Worm (Caenorhabditis elegans) whole organism, late embryonic: ENCODE data around the gene nhr-18.

Experiments
- C08G9.2 ChIP-seq: sonication (generic microtip); optimal IDR thresholded peaks from 2 replicates; lab custom pipeline; 2016; ENCODE audit warnings: mild to moderate bottlenecking, missing genetic modification characterization, moderate library complexity, missing compliant biosample characterization
- K02D7.2 ChIP-seq: sonication (generic microtip); optimal IDR thresholded peaks from 2 replicates; lab custom pipeline; 2017; ENCODE audit warnings: mild to moderate bottlenecking, missing genetic modification characterization, missing compliant biosample characterization
- K09A11.1 ChIP-seq: sonication (generic microtip); optimal IDR thresholded peaks from 2 replicates; lab custom pipeline; 2017; ENCODE audit warnings: antibody characterized with exemption, mild to moderate bottlenecking, missing genetic modification characterization, missing compliant biosample characterization; ENCODE audit not compliant: insufficient read depth
- Y22D7AL.16 ChIP-seq: sonication (generic microtip); optimal IDR thresholded peaks from 2 replicates; lab custom pipeline; 2016; ENCODE audit warnings: missing genetic modification characterization, missing compliant biosample characterization
- ama-1 ChIP-seq: fragments of 150-350 bp; optimal IDR thresholded peaks from 2 replicates; lab custom pipeline; 2014
- ceh-19 ChIP-seq: fragments of 200-800 bp; sonication (Bioruptor generic); optimal IDR thresholded peaks from 2 replicates; lab custom pipeline; 2018; ENCODE audit warnings: mild to moderate bottlenecking, missing genetic modification characterization, missing compliant biosample characterization
- ceh-2 ChIP-seq: sonication (generic microtip); optimal IDR thresholded peaks from 2 replicates; lab custom pipeline; 2016; ENCODE audit warnings: missing genotype, missing genetic modification characterization, missing compliant biosample characterization
- ceh-45 ChIP-seq: fragments of 200-800 bp; sonication (Bioruptor generic); IDR thresholded peaks from 2 replicates; pipeline ENCODE4 v1.3.6; 2022; ENCODE audit warnings: missing genetic modification reagents, missing genetic modification characterization, missing compliant biosample characterization
- ceh-6 ChIP-seq: fragments of 200-800 bp; sonication (Bioruptor generic); optimal IDR thresholded peaks from 2 replicates; lab custom pipeline; 2018; ENCODE audit warnings: mild to moderate bottlenecking, missing genetic modification characterization, missing compliant biosample characterization
- ceh-9 ChIP-seq: sonication (generic microtip); optimal IDR thresholded peaks from 2 replicates; lab custom pipeline; 2016; ENCODE audit warnings: mild to moderate bottlenecking, missing genetic modification characterization, inconsistent platforms, missing compliant biosample characterization
- dmd-4 ChIP-seq: sonication (generic microtip); optimal IDR thresholded peaks from 2 replicates; lab custom pipeline; 2016; ENCODE audit warnings: borderline replicate concordance, missing genetic modification characterization, missing compliant biosample characterization
- dve-1 ChIP-seq: sonication (generic microtip); optimal IDR thresholded peaks from 2 replicates; lab custom pipeline; 2017; ENCODE audit warnings: antibody characterized with exemption, mild to moderate bottlenecking, missing genetic modification characterization, missing compliant biosample characterization
- elt-2 ChIP-seq: sonication (generic microtip); optimal IDR thresholded peaks from 2 replicates; lab custom pipeline; 2016; ENCODE audit warnings: missing genetic modification reagents, missing genetic modification characterization, missing compliant biosample characterization
- elt-4 ChIP-seq: sonication (generic microtip); optimal IDR thresholded peaks from 2 replicates; lab custom pipeline; 2016; ENCODE audit warnings: missing genetic modification characterization, missing compliant biosample characterization
- ets-4 ChIP-seq: sonication (generic microtip); optimal IDR thresholded peaks from 2 replicates; lab custom pipeline; 2016; ENCODE audit warnings: missing genetic modification characterization, missing compliant biosample characterization
- fax-1 ChIP-seq: sonication (generic microtip); optimal IDR thresholded peaks from 2 replicates; lab custom pipeline; 2016; ENCODE audit warnings: missing genotype, missing genetic modification characterization, missing compliant biosample characterization
- fkh-6 ChIP-seq: sonication (generic microtip); optimal IDR thresholded peaks from 2 replicates; lab custom pipeline; 2016; ENCODE audit warnings: missing genetic modification characterization, missing compliant biosample characterization
- gmeb-2 ChIP-seq: sonication (generic microtip); optimal IDR thresholded peaks from 2 replicates; lab custom pipeline; 2016; ENCODE audit warnings: missing genetic modification characterization, inconsistent platforms, missing compliant biosample characterization
- hlh-13 ChIP-seq: fragments of 200-800 bp; sonication (Bioruptor generic); optimal IDR thresholded peaks from 2 replicates; lab custom pipeline; 2018; ENCODE audit warnings: mild to moderate bottlenecking, missing genetic modification characterization, missing compliant biosample characterization
- hlh-15 ChIP-seq: sonication (generic microtip); optimal IDR thresholded peaks from 2 replicates; lab custom pipeline; 2016; ENCODE audit warnings: missing genetic modification characterization, missing compliant biosample characterization
- hlh-6 ChIP-seq: sonication (generic microtip); optimal IDR thresholded peaks from 2 replicates; lab custom pipeline; 2016; ENCODE audit warnings: missing genotype, missing genetic modification characterization, missing compliant biosample characterization
- mec-3 ChIP-seq: sonication (generic microtip); optimal IDR thresholded peaks from 2 replicates; lab custom pipeline; 2016; ENCODE audit warnings: borderline replicate concordance, missing genetic modification characterization, missing compliant biosample characterization
- nhr-232 ChIP-seq: sonication (generic microtip); optimal IDR thresholded peaks from 2 replicates; lab custom pipeline; 2016; ENCODE audit warnings: missing genetic modification characterization, missing compliant biosample characterization
- npax-4 ChIP-seq: sonication (generic microtip); optimal IDR thresholded peaks from 2 replicates; lab custom pipeline; 2016; ENCODE audit warnings: missing genetic modification characterization, missing compliant biosample characterization
- pat-9 ChIP-seq: fragments of 200-800 bp; sonication (Bioruptor generic); optimal IDR thresholded peaks from 2 replicates; lab custom pipeline; 2018; ENCODE audit warnings: mild to moderate bottlenecking, missing genetic modification characterization, moderate library complexity, missing compliant biosample characterization
- pha-4 ChIP-seq: fragments of 150-350 bp; optimal IDR thresholded peaks from 2 replicates; lab custom pipeline; 2018; ENCODE audit warnings: missing biosample characterization, missing genetic modification reagents, missing genetic modification characterization
- pqm-1 ChIP-seq: sonication (generic microtip); optimal IDR thresholded peaks from 2 replicates; lab custom pipeline; 2016; ENCODE audit warnings: missing genetic modification characterization, missing compliant biosample characterization
- pros-1 ChIP-seq: fragments of 150-350 bp; optimal IDR thresholded peaks from 2 replicates; lab custom pipeline; 2014; ENCODE audit warnings: missing biosample characterization, missing genetic modification reagents, missing genetic modification characterization
- sdc-2 ChIP-seq: sonication (generic microtip); optimal IDR thresholded peaks from 2 replicates; lab custom pipeline; 2016; ENCODE audit warnings: missing genotype, missing genetic modification characterization, missing compliant biosample characterization
- sox-4 ChIP-seq: sonication (generic microtip); optimal IDR thresholded peaks from 2 replicates; lab custom pipeline; 2017; ENCODE audit warnings: mild to moderate bottlenecking, missing genetic modification characterization, inconsistent platforms, missing compliant biosample characterization
- syd-9 ChIP-seq: sonication (generic microtip); optimal IDR thresholded peaks from 2 replicates; lab custom pipeline; 2016; ENCODE audit warnings: mild to moderate bottlenecking, missing genetic modification characterization, moderate library complexity, missing compliant biosample characterization
- tbx-2 ChIP-seq: sonication (generic microtip); optimal IDR thresholded peaks from 2 replicates; lab custom pipeline; 2016; ENCODE audit warnings: missing genetic modification characterization, missing compliant biosample characterization
- unc-3 ChIP-seq, 2 experiments: fragments of 200-800 bp in 1 of 2; sonication (Bioruptor generic) in 1 of 2; sonication (generic microtip) in 1 of 2; conservative IDR thresholded peaks in 1 of 2; optimal IDR thresholded peaks in 1 of 2; 2 replicates each; pipeline versions ENCODE4 v1.3.6 to Lab custom; 2016 to 2022; ENCODE audit warnings: missing compliant biosample characterization in 2 of 2, missing genetic modification characterization in 2 of 2, missing genetic modification reagents in 1 of 2
- unc-42 ChIP-seq: sonication (generic microtip); optimal IDR thresholded peaks from 2 replicates; lab custom pipeline; 2016; ENCODE audit warnings: missing genotype, missing genetic modification characterization, missing compliant biosample characterization
- zip-5 ChIP-seq: sonication (generic microtip); optimal IDR thresholded peaks from 2 replicates; lab custom pipeline; 2016; ENCODE audit warnings: missing genetic modification characterization, missing compliant biosample characterization
- ztf-16 ChIP-seq: sonication (generic microtip); optimal IDR thresholded peaks from 2 replicates; lab custom pipeline; 2017; ENCODE audit warnings: missing genetic modification characterization, missing compliant biosample characterization

The nhr-18 gene

DNA sequence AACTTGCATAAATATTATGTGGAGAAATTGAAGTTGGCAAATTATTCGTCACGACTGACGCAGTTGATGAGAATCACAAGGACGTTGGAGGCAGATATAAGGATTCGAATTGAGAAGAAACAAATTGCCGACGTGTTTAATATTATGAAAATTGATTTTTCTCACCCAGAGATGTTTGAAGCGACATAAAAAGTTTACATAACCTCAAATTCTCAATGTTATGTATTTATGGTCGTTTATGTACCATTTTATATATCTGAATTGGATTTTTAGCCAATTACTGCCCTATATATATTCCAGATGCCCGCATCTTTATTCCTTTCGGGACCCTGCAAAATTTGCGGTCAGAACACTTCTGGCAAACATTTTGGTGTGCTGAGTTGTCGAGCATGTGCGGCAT is 1.8 kb downstream of the nhr-18 start, which contains the start of gene nhr-126:
Gene nhr-126, plus strand, starts transcription at position 301 of the 400 bp plus-strand sequence.
- TF ChIP-seq npax-4 (tag; lab: Kevin White, UChicago) (no peak), ceh-19 (GFP tag; lab: Kevin White, UChicago) (no peak), fax-1 (no peak), pros-1 (no peak), K09A11.1 (tag; lab: Kevin White, UChicago) (no peak), zip-5 (tag; lab: Kevin White, UChicago) (no peak), ztf-16 (tag; lab: Kevin White, UChicago) (no peak), mec-3 (tag; lab: Kevin White, UChicago) (no peak), hlh-6 (no peak), ceh-9 (tag; lab: Kevin White, UChicago) (no peak), ceh-6 (no peak), ceh-45 (no peak)
- TF ChIP-seq, all 69 proteins: peak for 0

DNA sequence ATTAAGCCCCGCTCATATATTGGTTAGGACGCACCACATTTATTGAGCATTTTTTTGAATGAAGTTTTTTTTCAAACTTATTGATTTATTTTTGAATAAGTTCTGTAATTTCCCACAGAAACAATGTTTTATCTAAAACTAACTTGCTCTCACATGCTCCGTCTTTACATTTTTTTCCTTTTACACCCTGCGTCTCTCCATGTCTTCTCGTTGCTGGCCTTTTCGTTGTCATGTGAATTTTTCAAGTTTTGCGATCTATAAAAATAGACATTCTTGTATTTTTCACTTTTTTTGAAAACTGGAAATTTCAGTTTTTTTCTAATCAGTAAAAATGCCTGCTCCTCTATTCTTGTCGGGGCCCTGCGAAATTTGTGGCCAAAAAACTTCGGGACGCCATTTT is 3.9 kb downstream of the nhr-18 start, which contains the start of gene nhr-134:
Gene nhr-134, plus strand, starts transcription at position 312 of the 400 bp plus-strand sequence.
- TF ChIP-seq C08G9.2 (tag; lab: Kevin White, UChicago) (no peak), gmeb-2 (no peak), sox-4 (tag; lab: Kevin White, UChicago) (no peak), ceh-45 (no peak), fkh-6 (tag; lab: Kevin White, UChicago) (no peak), hlh-13 (GFP tag; lab: Kevin White, UChicago) (no peak), pros-1 (no peak)

ce11 chrV:2233177-2233576 is 6.2 kb downstream of the nhr-18 start, which contains the start of gene nhr-96:
Gene nhr-96, plus strand, starts transcription at chrV:2233477.
- TF ChIP-seq unc-3 (GFP tag; conservative IDR thresholded peaks at IDR 0.05; lab: Robert Waterston, UW) (no peak), unc-3 (tag; optimal IDR thresholded peaks at IDR 0.05; lab: Kevin White, UChicago) (no peak), syd-9 (tag; lab: Kevin White, UChicago) (no peak), hlh-6 (no peak), dve-1 (no peak), unc-42 (no peak), ceh-2 (tag; lab: Kevin White, UChicago) (no peak), ceh-45 (no peak), pha-4 (tag; lab: Kevin White, UChicago) (no peak)

DNA sequence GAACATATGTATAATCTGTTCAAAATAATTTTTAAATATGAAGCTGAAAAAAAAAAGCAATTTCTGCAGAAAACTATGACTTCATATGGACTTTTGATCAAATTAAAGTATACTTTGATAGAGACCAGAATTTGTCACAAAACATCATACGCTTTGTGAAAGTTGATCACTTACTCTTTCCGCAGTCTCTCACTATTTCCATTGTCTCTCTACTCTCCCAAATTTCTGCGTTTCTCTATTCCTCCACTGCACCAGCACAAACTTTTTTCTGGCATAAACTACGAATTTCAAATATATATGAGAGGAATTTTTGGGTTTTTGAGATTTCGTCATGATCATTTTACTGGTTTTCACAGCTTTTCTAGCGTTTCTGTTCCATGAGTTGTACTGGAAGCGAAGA is 8.8 kb downstream of the nhr-18 start, which contains the start of gene cyp-33C4:
Gene cyp-33C4, plus strand, starts transcription at position 293 of the 400 bp plus-strand sequence.
- no peak for TF ChIP-seq hlh-6
- TF ChIP-seq Y22D7AL.16 (tag; lab: Kevin White, UChicago) = no peak
- TF ChIP-seq nhr-232 = no peak

DNA sequence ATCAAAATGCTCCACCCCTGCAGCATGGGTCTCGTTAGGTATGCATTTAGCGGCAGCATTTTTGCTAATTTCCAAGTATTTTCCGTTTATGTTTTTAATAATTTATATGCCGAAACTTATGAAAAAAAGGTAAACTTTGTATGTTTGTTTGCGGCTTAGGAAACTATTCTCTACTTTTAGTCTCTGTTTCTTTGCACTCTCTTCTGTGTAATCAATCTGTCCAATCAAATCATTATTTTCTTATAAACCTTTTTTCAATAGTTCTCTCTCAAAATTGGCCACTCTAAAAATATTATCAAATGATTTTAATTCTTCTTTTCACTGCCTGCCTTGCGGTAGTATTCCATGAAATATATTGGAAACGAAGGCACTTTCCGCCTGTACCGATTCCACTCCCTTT is 11.0 kb downstream of the nhr-18 start:
- no peak for TF ChIP-seq mec-3 (tag; lab: Kevin White, UChicago)
- TF ChIP-seq ets-4 = no peak
- TF ChIP-seq elt-2 (tag; lab: Kevin White, UChicago) = no peak
- no peak for TF ChIP-seq hlh-15 (tag; lab: Kevin White, UChicago)
- TF ChIP-seq ceh-6 = no peak
- no peak for TF ChIP-seq pqm-1 (tag; lab: Kevin White, UChicago)
- no peak for TF ChIP-seq elt-4
- no peak for TF ChIP-seq sdc-2 (tag; lab: Kevin White, UChicago)
- no peak for TF ChIP-seq tbx-2 (tag; lab: Kevin White, UChicago)
- no peak for TF ChIP-seq ama-1 (lab: Kevin White, UChicago)
- TF ChIP-seq K02D7.2 (tag; lab: Kevin White, UChicago) = no peak
- no peak for TF ChIP-seq unc-42
- no peak for TF ChIP-seq ceh-45
- no peak for TF ChIP-seq pat-9 (tag; lab: Kevin White, UChicago)
- no peak for TF ChIP-seq dmd-4 (tag; lab: Kevin White, UChicago)
